Worm (Caenorhabditis elegans): Measurements from ENCODE around the gene T15B12.2.

DNA sequence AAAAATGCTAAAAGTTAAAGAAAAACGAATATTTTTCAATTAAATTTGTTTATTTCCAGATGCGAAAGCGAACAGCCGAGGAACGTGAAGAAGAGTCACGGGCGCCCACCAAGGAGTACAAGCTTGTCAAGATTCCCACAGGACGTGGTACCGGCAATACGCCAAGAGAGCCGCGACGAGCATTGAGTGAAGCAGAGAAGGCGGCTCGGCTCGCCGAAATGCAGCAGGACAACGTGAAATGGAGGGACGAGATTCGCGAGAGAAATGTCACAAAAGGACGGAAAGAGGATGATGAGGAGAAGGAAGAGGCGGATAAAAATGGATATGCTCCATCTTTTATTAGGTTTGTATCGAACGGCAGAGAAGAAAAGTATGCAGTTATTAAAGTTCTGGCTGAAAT is 8.7 kb upstream of the T15B12.2 start:
- TF ChIP-seq F13H6.1 (tag; optimal IDR thresholded peaks at IDR 0.05) (no peak), lin-39 (tag; optimal IDR thresholded peaks at IDR 0.05) (no peak), nhr-12 (tag; optimal IDR thresholded peaks at IDR 0.05) (no peak), unc-62 (GFP tag; optimal IDR thresholded peaks at IDR 0.05) (no peak), ama-1 (optimal IDR thresholded peaks at IDR 0.05) (no peak)

All from whole organism, L2 larva.